Worm (Caenorhabditis elegans): ENCODE measurements around the gene elt-7.

The elt-7 gene

ce11 chrV:4767537-4767936, 2.9 kb upstream of the elt-7 start:
- peak; percentile 94 for TF ChIP-seq hsf-1 (GFP tag; IDR thresholded peaks at IDR 0.05)

ce11 chrV:4769633-4770032, 837 bp upstream of the elt-7 start, which contains the start of gene C18G1.9:
TSS of gene C18G1.9 (minus strand) at chrV:4769733.
- TF ChIP-seq ama-1 (optimal IDR thresholded peaks at IDR 0.05) (no peak), ama-1 (GFP tag; optimal IDR thresholded peaks at IDR 0.05) (no peak), egl-44 (GFP tag; IDR thresholded peaks at IDR 0.05) (no peak), nhr-90 (tag; optimal IDR thresholded peaks at IDR 0.05) (no peak), snpc-4 (GFP tag; optimal IDR thresholded peaks at IDR 0.05) (no peak), snpc-4 (tag; optimal IDR thresholded peaks at IDR 0.05) (no peak), Y67H2A.10 (GFP tag; conservative IDR thresholded peaks at IDR 0.05) (no peak)

DNA sequence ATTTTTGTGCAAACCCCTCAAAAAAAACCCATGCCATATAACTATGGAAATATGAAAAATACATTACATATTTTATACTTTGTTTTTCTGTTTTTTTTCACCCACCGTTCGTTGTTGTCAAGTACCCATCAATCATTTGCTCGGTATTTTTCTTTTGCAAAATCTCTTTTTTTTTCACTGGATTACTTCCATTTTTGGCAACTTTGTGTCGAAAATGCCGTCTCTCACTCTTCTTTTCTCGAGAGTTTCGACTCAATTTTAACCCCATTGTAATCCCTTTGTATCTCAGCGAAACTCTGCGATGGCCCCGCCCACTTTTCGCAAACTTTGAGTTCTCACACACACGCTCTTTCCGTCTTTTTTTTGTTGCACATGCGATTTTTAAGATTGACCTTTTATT, 4.7 kb downstream of the elt-7 start:
- no peak for TF ChIP-seq rpc-1 (optimal IDR thresholded peaks at IDR 0.05)
- TF ChIP-seq rpc-1 (tag; optimal IDR thresholded peaks at IDR 0.05): no peak
- no peak for TF ChIP-seq let-607 (tag; optimal IDR thresholded peaks at IDR 0.05)

- TF ChIP-seq F39B2.1 (GFP tag; IDR thresholded peaks at IDR 0.05) (no peak), sdz-38 (tag; optimal IDR thresholded peaks at IDR 0.05) (no peak), nfya-2 (GFP tag; IDR thresholded peaks at IDR 0.05) (no peak), F49E8.2 (tag; optimal IDR thresholded peaks at IDR 0.05; ENCODE audit: insufficient read depth) (no peak), cebp-2 (GFP tag; IDR thresholded peaks at IDR 0.05) (no peak), lsl-1 (GFP tag; optimal IDR thresholded peaks at IDR 0.05) (no peak), rec-8 (tag; optimal IDR thresholded peaks at IDR 0.05) (no peak), dpl-1 (GFP tag; optimal IDR thresholded peaks at IDR 0.05) (no peak), let-607 (tag; optimal IDR thresholded peaks at IDR 0.05) (no peak), madf-10 (tag; optimal IDR thresholded peaks at IDR 0.05) (no peak), lin-35 (GFP tag; optimal IDR thresholded peaks at IDR 0.05) (no peak), fkh-3 (tag; optimal IDR thresholded peaks at IDR 0.05) (no peak), ztf-6 (GFP tag; IDR thresholded peaks at IDR 0.05) (no peak), Y95B8A.8 (GFP tag; IDR thresholded peaks at IDR 0.05) (no peak), tbx-9 (tag; optimal IDR thresholded peaks at IDR 0.05; ENCODE audit: borderline replicate concordance) (no peak), F57C9.4 (tag; optimal IDR thresholded peaks at IDR 0.05) (no peak)
Observed at ce11 chrV:4777388-4777986, 7.0 kb downstream of the elt-7 start, which contains the start of gene C18G1.1. TSS of gene C18G1.1 (plus strand) at chrV:4777960.

DNA sequence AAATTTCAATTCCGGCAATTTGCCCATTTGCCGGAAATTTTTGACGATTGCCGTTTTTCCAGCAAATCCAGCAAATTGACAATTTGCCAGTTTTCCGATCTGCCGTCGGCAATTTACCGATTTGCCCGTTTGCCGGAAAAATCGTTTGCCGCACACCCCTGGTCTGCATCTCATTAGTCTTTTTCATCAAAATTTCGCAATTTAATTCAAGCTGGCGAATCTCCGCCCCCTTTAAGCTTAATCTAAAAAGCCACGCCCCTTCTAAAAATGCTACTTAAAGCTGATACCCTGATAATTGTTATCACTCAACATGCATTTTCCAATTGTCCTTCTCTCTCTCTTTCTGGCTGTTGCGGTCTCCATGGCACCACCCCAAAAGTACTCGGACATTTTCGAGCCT, 12.8 kb downstream of the elt-7 start, which contains the start of gene Y60C6A.1:
Gene Y60C6A.1, plus strand, starts transcription at position 301 of the 400 bp plus-strand sequence.
- TF ChIP-seq tbx-9 (tag; optimal IDR thresholded peaks at IDR 0.05; ENCODE audit: borderline replicate concordance): no peak
- TF ChIP-seq ztf-18 (tag; optimal IDR thresholded peaks at IDR 0.05): no peak
- no peak for TF ChIP-seq F33H1.4 (GFP tag; IDR thresholded peaks at IDR 0.05)
- no peak for TF ChIP-seq F22D6.2 (tag; optimal IDR thresholded peaks at IDR 0.05)
- TF ChIP-seq madf-10 (tag; optimal IDR thresholded peaks at IDR 0.05): no peak
- TF ChIP-seq C17E4.6 (GFP tag; IDR thresholded peaks at IDR 0.05): no peak
- no peak for TF ChIP-seq F49E8.2 (tag; optimal IDR thresholded peaks at IDR 0.05; ENCODE audit: insufficient read depth)
- TF ChIP-seq ztf-25 (GFP tag; IDR thresholded peaks at IDR 0.05): no peak
- TF ChIP-seq ets-4 (GFP tag; optimal IDR thresholded peaks at IDR 0.05): no peak
- TF ChIP-seq egl-18 (GFP tag; IDR thresholded peaks at IDR 0.05): no peak
- no peak for TF ChIP-seq pbrm-1 (GFP tag; IDR thresholded peaks at IDR 0.05)
- no peak for TF ChIP-seq ztf-26 (tag; optimal IDR thresholded peaks at IDR 0.05)
- TF ChIP-seq ztf-6 (GFP tag; IDR thresholded peaks at IDR 0.05): no peak
- no peak for TF ChIP-seq sdz-38 (tag; optimal IDR thresholded peaks at IDR 0.05)
- TF ChIP-seq D2030.7 (GFP tag; IDR thresholded peaks at IDR 0.05): no peak
